Worm (Caenorhabditis elegans) whole organism, early embryonic: ENCODE results near the gene rpt-4.

ENCODE experiments used
- F13C5.2 ChIP-seq: sonication (generic microtip); optimal IDR thresholded peaks from 2 replicates; lab custom pipeline; 2017; ENCODE audit warnings: mild to moderate bottlenecking, missing genetic modification characterization, inconsistent platforms, missing compliant biosample characterization
- ama-1 ChIP-seq: fragments of 150-350 bp; optimal IDR thresholded peaks from 2 replicates; lab custom pipeline; 2014
- ceh-36 ChIP-seq: sonication (generic microtip); optimal IDR thresholded peaks from 2 replicates; lab custom pipeline; 2016; ENCODE audit warnings: missing genetic modification characterization, inconsistent platforms, missing compliant biosample characterization
- flt-1 ChIP-seq: fragments of 200-800 bp; sonication (Bioruptor generic); IDR thresholded peaks from 2 replicates; pipeline ENCODE4 v1.3.6; 2022; ENCODE audit warnings: missing genetic modification characterization, missing compliant biosample characterization
- scrt-1 ChIP-seq: fragments of 200-800 bp; sonication (Bioruptor generic); IDR thresholded peaks from 2 replicates; pipeline ENCODE4 v1.3.6; 2022; ENCODE audit warnings: missing genetic modification characterization, missing compliant biosample characterization
- sea-1 ChIP-seq: fragments of 200-800 bp; sonication (Bioruptor generic); conservative IDR thresholded peaks from 2 replicates; pipeline ENCODE4 v1.3.6; 2022; ENCODE audit warnings: missing genetic modification characterization, missing compliant biosample characterization
- tbx-37 ChIP-seq: fragments of 200-800 bp; sonication (Bioruptor generic); conservative IDR thresholded peaks from 2 replicates; pipeline ENCODE4 v1.3.6; 2022; ENCODE audit warnings: missing genetic modification reagents, missing genetic modification characterization, missing compliant biosample characterization

ce11 chrII:19238-19637 is 26.8 kb downstream of the rpt-4 start, which contains the start of gene gmeb-1:
- TF ChIP-seq tbx-37 (GFP tag; lab: Robert Waterston, UW) (no peak), ama-1 (lab: Kevin White, UChicago) (no peak), sea-1 (GFP tag; lab: Robert Waterston, UW) (no peak), F13C5.2 (tag; lab: Kevin White, UChicago) (no peak), flt-1 (GFP tag; lab: Robert Waterston, UW) (no peak), ceh-36 (tag; lab: Kevin White, UChicago) (no peak), scrt-1 (GFP tag; lab: Robert Waterston, UW) (no peak)
